Worm (Caenorhabditis elegans) whole organism, L2 larva: Measurements from ENCODE around the gene zipt-15.

Experiments used
- C34F6.9 ChIP-seq: fragments of 150-350 bp; optimal IDR thresholded peaks from 2 replicates; lab custom pipeline; 2014; ENCODE audit warnings: missing biosample characterization, missing genetic modification characterization
- ama-1 ChIP-seq: fragments of 150-350 bp; optimal IDR thresholded peaks from 2 replicates; lab custom pipeline; 2018; ENCODE audit warnings: inconsistent platforms
- ceh-82 ChIP-seq: fragments of 150-350 bp; optimal IDR thresholded peaks from 2 replicates; lab custom pipeline; 2014; ENCODE audit warnings: missing biosample characterization, missing genetic modification characterization

- TF ChIP-seq ceh-82 (no peak), ama-1 (lab: Kevin White, UChicago) (no peak), C34F6.9 (no peak)
Measured at ce11 chrIV:760267-760666, 64.5 kb downstream of the zipt-15 start, which contains the start of gene gst-40.
